Worm (Caenorhabditis elegans) whole organism, late embryonic: ENCODE data around the gene F08F3.8.

Experiments
- C08G9.2 ChIP-seq: sonication (generic microtip); optimal IDR thresholded peaks from 2 replicates; lab custom pipeline; 2016; ENCODE audit warnings: mild to moderate bottlenecking, missing genetic modification characterization, moderate library complexity, missing compliant biosample characterization
- ceh-6 ChIP-seq: fragments of 200-800 bp; sonication (Bioruptor generic); optimal IDR thresholded peaks from 2 replicates; lab custom pipeline; 2018; ENCODE audit warnings: mild to moderate bottlenecking, missing genetic modification characterization, missing compliant biosample characterization
- fkh-10 ChIP-seq: fragments of 150-350 bp; optimal IDR thresholded peaks from 2 replicates; lab custom pipeline; 2014; ENCODE audit warnings: missing biosample characterization, missing genetic modification reagents, missing genetic modification characterization
- rnt-1 ChIP-seq: sonication (generic microtip); optimal IDR thresholded peaks from 2 replicates; lab custom pipeline; 2016; ENCODE audit warnings: missing genetic modification characterization, missing compliant biosample characterization

DNA sequence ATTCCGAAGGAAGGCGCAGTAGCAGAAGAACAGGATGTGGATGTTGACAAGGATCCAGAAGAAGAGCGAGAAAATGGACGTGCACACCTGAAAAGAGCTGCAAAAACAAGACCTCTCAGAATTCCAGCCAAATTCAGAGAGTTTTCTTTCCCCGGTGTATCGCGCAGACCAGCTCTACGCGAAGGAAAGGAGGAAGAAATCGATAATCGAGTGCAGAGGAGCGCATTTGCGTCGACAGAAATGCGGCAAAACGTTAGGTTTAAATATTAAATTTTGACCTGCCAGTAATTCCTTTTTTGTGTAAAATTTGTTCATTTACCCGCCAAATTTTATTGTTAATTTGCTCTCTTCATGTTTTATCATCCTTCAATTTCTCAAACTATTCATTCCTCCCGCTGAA is 45.3 kb upstream of the F08F3.8 start:
- TF ChIP-seq C08G9.2 (no peak), ceh-6 (GFP tag; lab: Kevin White, UChicago) (no peak), rnt-1 (tag; lab: Kevin White, UChicago) (no peak), fkh-10 (GFP tag; lab: Kevin White, UChicago) (no peak)
